Worm (Caenorhabditis elegans) whole organism, L1 larva: ENCODE results near the gene F13H8.8.

Experiments used
- ama-1 ChIP-seq: fragments of 150-350 bp; optimal IDR thresholded peaks from 2 replicates; lab custom pipeline; 2014
- ceh-82 ChIP-seq, 3 experiments: fragments of 150-350 bp in 1 of 3; sonication (generic microtip) in 2 of 3; optimal IDR thresholded peaks; 2 replicates each; lab custom pipeline; 2014 to 2017; ENCODE audit warnings: missing biosample characterization in 3 of 3, missing genetic modification characterization in 3 of 3
- mdl-1 ChIP-seq, 2 experiments: fragments of 150-350 bp; optimal IDR thresholded peaks; 2 replicates each; lab custom pipeline; 2014 to 2017; ENCODE audit warnings: missing biosample characterization in 2 of 2, missing genetic modification characterization in 2 of 2, inconsistent platforms in 1 of 2
- rnt-1 ChIP-seq: sonication (generic microtip); optimal IDR thresholded peaks from 2 replicates; lab custom pipeline; 2016; ENCODE audit warnings: mild to moderate bottlenecking, missing genetic modification characterization, moderate library complexity, missing compliant biosample characterization

DNA sequence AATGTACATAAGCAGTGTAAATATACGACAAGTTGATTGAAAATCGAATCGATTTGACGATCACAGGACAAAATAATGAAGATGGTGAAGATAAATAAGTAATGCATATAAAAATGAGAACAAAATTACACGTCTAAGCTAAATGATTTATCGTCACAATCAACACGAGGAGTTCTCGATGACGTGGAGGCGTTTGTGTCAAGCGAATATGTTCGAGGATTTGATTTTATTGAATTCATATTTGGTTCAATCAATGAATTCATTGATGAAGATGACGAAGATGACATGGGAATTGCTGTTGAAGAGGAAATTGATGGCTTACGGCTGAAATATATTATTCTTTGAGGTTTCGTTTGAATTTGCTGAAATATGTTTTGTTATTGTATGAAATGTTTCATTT is 24.6 kb upstream of the F13H8.8 start, which contains the start of gene nyn-3:
- TF ChIP-seq ama-1 (lab: Kevin White, UChicago), result no peak
- no peak for TF ChIP-seq ceh-82 (tag; optimal IDR thresholded peaks at IDR 0.05; lab: Kevin White, UChicago)
- no peak for TF ChIP-seq mdl-1 (tag; optimal IDR thresholded peaks at IDR 0.05; lab: Kevin White, UChicago)
- TF ChIP-seq rnt-1 (tag; lab: Kevin White, UChicago), result no peak
